Worm (Caenorhabditis elegans) whole organism, midembryonic: ENCODE results near the gene F59E12.8.

Experiments used
- T22C8.4 ChIP-seq: fragments of 200-800 bp; sonication (Bioruptor generic); IDR thresholded peaks from 2 replicates; pipeline ENCODE4 v1.3.6; 2022; ENCODE audit warnings: missing genetic modification characterization, missing compliant biosample characterization
- flt-1 ChIP-seq: fragments of 200-800 bp; sonication (Bioruptor generic); IDR thresholded peaks from 2 replicates; pipeline ENCODE4 v1.3.6; 2022; ENCODE audit warnings: missing genetic modification characterization, missing compliant biosample characterization
- tab-1 ChIP-seq: fragments of 200-800 bp; sonication (Bioruptor generic); IDR thresholded peaks from 2 replicates; pipeline ENCODE4 v1.3.6; 2022; ENCODE audit warnings: missing genetic modification characterization, missing compliant biosample characterization
- ztf-29 ChIP-seq: fragments of 200-800 bp; sonication (Bioruptor generic); IDR thresholded peaks from 2 replicates; pipeline ENCODE4 v1.3.6; 2022; ENCODE audit warnings: missing genetic modification reagents, missing genetic modification characterization, missing compliant biosample characterization

ce11 chrII:5603194-5603593, 33.5 kb downstream of the F59E12.8 start, which contains the start of gene C17G10.6:
- no peak for TF ChIP-seq ztf-29 (GFP tag; lab: Robert Waterston, UW)
- no peak for TF ChIP-seq tab-1
- no peak for TF ChIP-seq flt-1 (GFP tag; lab: Robert Waterston, UW)
- TF ChIP-seq T22C8.4 = no peak
